Worm (Caenorhabditis elegans): ENCODE measurements around the gene zmp-1.
A peak's percentile ranks its signal among the peaks of the same experiment; 100 is the strongest.

Gene zmp-1

ce11 chrIII:5919799-5920387 is 12.9 kb downstream of the zmp-1 start, which contains the start of the genes tdo-2 and C28H8.2:
tdo-2 (minus strand) TSS chrIII:5919955.
C28H8.2 (plus strand) TSS chrIII:5920322.
- TF ChIP-seq snu-23 (GFP tag; optimal IDR thresholded peaks at IDR 0.05) (peak; percentile 75), xbp-1 (tag; optimal IDR thresholded peaks at IDR 0.05) (peak; percentile 45), C16A3.4 (tag; optimal IDR thresholded peaks at IDR 0.05) (peak; percentile 4), snpc-4 (tag; optimal IDR thresholded peaks at IDR 0.05) (no peak), zip-4 (GFP tag; optimal IDR thresholded peaks at IDR 0.05) (no peak), lin-35 (GFP tag; optimal IDR thresholded peaks at IDR 0.05) (peak in 1 of 2 experiments; percentile 77), ztf-11 (tag; optimal IDR thresholded peaks at IDR 0.05) (no peak), unc-130 (tag; optimal IDR thresholded peaks at IDR 0.05) (peak; percentile 67), nhr-237 (tag; optimal IDR thresholded peaks at IDR 0.05) (no peak), mab-9 (GFP tag; IDR thresholded peaks at IDR 0.05) (no peak), efl-1 (optimal IDR thresholded peaks at IDR 0.05) (peak in 1 of 2 experiments; percentile 17), efl-1 (GFP tag; optimal IDR thresholded peaks at IDR 0.05 in 1 of 2) (peak in 1 of 2 experiments; percentile 93), grh-1 (GFP tag; IDR thresholded peaks at IDR 0.05) (peak; percentile 71), lsy-2 (tag; optimal IDR thresholded peaks at IDR 0.05) (peak; percentile 37), dpl-1 (GFP tag; optimal IDR thresholded peaks at IDR 0.05) (peak; percentile 8 to 42 (median 27)), lin-13 (GFP tag; optimal IDR thresholded peaks at IDR 0.05) (peak; percentile 7), blmp-1 (tag; optimal IDR thresholded peaks at IDR 0.05) (peak; percentile 94), lin-14 (GFP tag; optimal IDR thresholded peaks at IDR 0.05) (peak; percentile 86), C34B4.2 (tag; optimal IDR thresholded peaks at IDR 0.05) (no peak), mep-1 (tag; optimal IDR thresholded peaks at IDR 0.05) (peak; percentile 48), irx-1 (tag; optimal IDR thresholded peaks at IDR 0.05) (peak; percentile 19), mdl-1 (tag; optimal IDR thresholded peaks at IDR 0.05) (peak in 1 of 2 experiments; percentile 92), nhr-47 (tag; optimal IDR thresholded peaks at IDR 0.05) (peak; percentile 54), nhr-84 (tag; optimal IDR thresholded peaks at IDR 0.05) (no peak), nhr-20 (tag; optimal IDR thresholded peaks at IDR 0.05) (peak; percentile 91), Y116A8C.19 (tag; optimal IDR thresholded peaks at IDR 0.05; ENCODE audit: borderline replicate concordance) (no peak), elt-3 (tag; optimal IDR thresholded peaks at IDR 0.05) (peak in 5 of 6 experiments; percentile 83 to 96 (median 93)), ztf-4 (tag; optimal IDR thresholded peaks at IDR 0.05) (peak; percentile 39), skn-1 (tag; optimal IDR thresholded peaks at IDR 0.05) (peak; percentile 4), mef-2 (tag; optimal IDR thresholded peaks at IDR 0.05) (no peak), lir-3 (tag; optimal IDR thresholded peaks at IDR 0.05; ENCODE audit: poor library complexity) (peak; percentile 22), tbx-2 (tag; optimal IDR thresholded peaks at IDR 0.05) (peak; percentile 74), pax-3 (tag; optimal IDR thresholded peaks at IDR 0.05) (no peak), nhr-19 (GFP tag; conservative IDR thresholded peaks at IDR 0.05) (peak; percentile 78), nhr-71 (tag; optimal IDR thresholded peaks at IDR 0.05) (peak; percentile 89), fkh-8 (tag; optimal IDR thresholded peaks at IDR 0.05) (no peak), vab-15 (tag; optimal IDR thresholded peaks at IDR 0.05) (peak; percentile 76), nhr-76 (tag; optimal IDR thresholded peaks at IDR 0.05) (no peak), nhr-90 (tag; optimal IDR thresholded peaks at IDR 0.05; ENCODE audit: poor library complexity) (peak; percentile 77), ces-1 (GFP tag; optimal IDR thresholded peaks at IDR 0.05) (no peak), nhr-85 (tag) (peak; percentile 96), tlp-1 (tag; optimal IDR thresholded peaks at IDR 0.05) (no peak), fkh-4 (tag; optimal IDR thresholded peaks at IDR 0.05; ENCODE audit: borderline replicate concordance) (no peak), swsn-7 (tag; optimal IDR thresholded peaks at IDR 0.05) (peak; percentile 17)

Measured in whole organism, L1 larva.